Fruit fly (Drosophila melanogaster): ENCODE results near the gene CG34180.

DNA sequence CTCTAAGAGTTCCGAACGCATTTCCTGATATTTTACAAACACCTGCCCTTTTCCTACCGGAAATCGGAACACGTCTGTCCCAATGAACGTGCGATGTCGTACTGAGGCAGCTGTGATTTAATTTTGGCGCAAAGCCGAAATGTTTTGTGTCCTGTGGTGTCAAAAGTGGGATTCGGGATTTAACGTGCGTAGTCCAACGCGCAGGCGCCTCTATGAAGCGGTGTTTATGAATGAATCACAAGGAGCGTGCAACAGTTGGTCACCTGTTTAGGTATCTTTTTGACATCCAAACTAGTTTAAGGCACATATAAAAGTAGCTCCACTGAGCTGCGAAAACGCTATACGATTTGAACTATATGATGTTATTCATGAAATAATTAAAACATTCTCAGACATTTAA is 26.0 kb upstream of the CG34180 start, which contains the start of gene CG9109:
- TF ChIP-seq Dfd (GFP tag; optimal IDR thresholded peaks at IDR 0.05) (no peak), usp (GFP tag; optimal IDR thresholded peaks at IDR 0.05) (no peak), CG9705 (GFP tag; optimal IDR thresholded peaks at IDR 0.05) (no peak), rgr (GFP tag; optimal IDR thresholded peaks at IDR 0.05) (no peak), br (GFP tag; optimal IDR thresholded peaks at IDR 0.05) (no peak), Myc (optimal IDR thresholded peaks at IDR 0.05) (no peak), Mio (GFP tag; optimal IDR thresholded peaks at IDR 0.05) (no peak), Abd-B (GFP tag; optimal IDR thresholded peaks at IDR 0.05) (no peak), ey (GFP tag; optimal IDR thresholded peaks at IDR 0.05) (no peak), Rel (GFP tag; optimal IDR thresholded peaks at IDR 0.05) (no peak), Rel (tag; optimal IDR thresholded peaks at IDR 0.05) (no peak), OdsH (GFP tag; optimal IDR thresholded peaks at IDR 0.05) (no peak), foxo (GFP tag; optimal IDR thresholded peaks at IDR 0.05) (no peak), psq (GFP tag; optimal IDR thresholded peaks at IDR 0.05) (no peak)

Data from whole organism, wandering third instar larva.